Worm (Caenorhabditis elegans) whole organism, L4 larva: Measurements from ENCODE around the gene R07B1.13.

Source experiments
- Y75B8A.6 ChIP-seq: fragments of 200-800 bp; sonication (Bioruptor generic); IDR thresholded peaks from 2 replicates; pipeline ENCODE4 v1.3.6; 2022; ENCODE audit warnings: missing genetic modification reagents, missing genetic modification characterization, missing compliant biosample characterization
- ama-1 ChIP-seq: fragments of 150-350 bp; optimal IDR thresholded peaks from 2 replicates; lab custom pipeline; 2014; ENCODE audit warnings: inconsistent platforms, mixed read lengths

- TF ChIP-seq Y75B8A.6 (GFP tag; lab: Robert Waterston, UW) (no peak), ama-1 (lab: Kevin White, UChicago) (no peak)
Observed at ce11 chrX:9893069-9893468, 23.4 kb downstream of the R07B1.13 start.
